Worm (Caenorhabditis elegans) whole organism, L1 larva: ENCODE results near the gene F22E5.1.
"Not testable (repeated sequence)": the region's sequence is repeated elsewhere in the genome, so short reads cannot be mapped to it uniquely, and the experiment has no call there.

Source experiments
- C16A3.4 ChIP-seq: fragments of 150-350 bp; optimal IDR thresholded peaks from 2 replicates; lab custom pipeline; 2014; ENCODE audit warnings: missing biosample characterization, missing genetic modification characterization
- C34B4.2 ChIP-seq: sonication (generic microtip); optimal IDR thresholded peaks from 2 replicates; lab custom pipeline; 2017; ENCODE audit warnings: mild to moderate bottlenecking, missing genetic modification characterization, missing compliant biosample characterization
- aly-2 ChIP-seq: fragments of 150-350 bp; optimal IDR thresholded peaks from 2 replicates; lab custom pipeline; 2014; ENCODE audit warnings: missing biosample characterization, missing genetic modification characterization
- ceh-63 ChIP-seq: fragments of 200-800 bp; sonication (Bioruptor generic); optimal IDR thresholded peaks from 2 replicates; lab custom pipeline; 2018; ENCODE audit warnings: mild to moderate bottlenecking, missing genetic modification characterization, missing compliant biosample characterization
- ceh-8 ChIP-seq: fragments of 200-800 bp; sonication (Bioruptor generic); optimal IDR thresholded peaks from 2 replicates; lab custom pipeline; 2018; ENCODE audit warnings: mild to moderate bottlenecking, missing genetic modification characterization, moderate library complexity, missing compliant biosample characterization
- ceh-90 ChIP-seq: sonication (generic microtip); optimal IDR thresholded peaks from 2 replicates; lab custom pipeline; 2016; ENCODE audit warnings: missing genetic modification characterization, missing compliant biosample characterization
- ces-1 ChIP-seq: fragments of 150-350 bp; optimal IDR thresholded peaks from 2 replicates; lab custom pipeline; 2014; ENCODE audit warnings: missing biosample characterization, missing genetic modification reagents, missing genetic modification characterization
- efl-1 ChIP-seq, 4 experiments: fragments of 150-350 bp; optimal IDR thresholded peaks in 3 of 4; peaks in 1 of 4; 1 replicate in 1 of 4; 2 replicates in 3 of 4; lab custom pipeline; 2014; ENCODE audit warnings: missing biosample characterization in 2 of 4, missing genetic modification characterization in 2 of 4, missing genetic modification reagents in 2 of 4
- egl-13 ChIP-seq: sonication (generic microtip); optimal IDR thresholded peaks from 2 replicates; lab custom pipeline; 2016; ENCODE audit warnings: missing genotype, missing genetic modification reagents, missing genetic modification characterization, missing compliant biosample characterization
- elt-3 ChIP-seq, 6 experiments: fragments of 150-350 bp in 1 of 6; sonication (generic microtip); optimal IDR thresholded peaks; 2 replicates each; lab custom pipeline; 2017 to 2018; ENCODE audit warnings: missing biosample characterization in 6 of 6, missing genetic modification characterization in 6 of 6, inconsistent platforms in 1 of 6
- fkh-4 ChIP-seq: sonication (generic microtip); optimal IDR thresholded peaks from 2 replicates; lab custom pipeline; 2016; ENCODE audit warnings: missing compliant biosample characterization, missing genetic modification characterization, borderline replicate concordance
- fkh-8 ChIP-seq: sonication (generic microtip); optimal IDR thresholded peaks from 2 replicates; lab custom pipeline; 2016; ENCODE audit warnings: mild to moderate bottlenecking, missing genetic modification characterization, missing compliant biosample characterization
- fos-1 ChIP-seq: fragments of 150-350 bp; optimal IDR thresholded peaks from 2 replicates; lab custom pipeline; 2014; ENCODE audit warnings: missing biosample characterization, missing genetic modification characterization
- hpl-2 ChIP-seq: fragments of 150-350 bp; optimal IDR thresholded peaks from 2 replicates; lab custom pipeline; 2014; ENCODE audit warnings: missing biosample characterization, missing genetic modification reagents, missing genetic modification characterization
- isw-1 ChIP-seq: fragments of 200-800 bp; sonication (Bioruptor generic); IDR thresholded peaks from 2 replicates; pipeline ENCODE4 v1.3.6; 2022; ENCODE audit warnings: missing genetic modification characterization, missing compliant biosample characterization
- lir-3 ChIP-seq: sonication (generic microtip); optimal IDR thresholded peaks from 2 replicates; lab custom pipeline; 2016; ENCODE audit warnings: mild to moderate bottlenecking, missing genetic modification characterization, moderate library complexity, missing compliant biosample characterization; ENCODE audit not compliant: poor library complexity
- mab-9 ChIP-seq: fragments of 200-800 bp; sonication (Bioruptor generic); IDR thresholded peaks from 2 replicates; pipeline ENCODE4 v1.3.6; 2022; ENCODE audit warnings: missing genetic modification reagents, missing genetic modification characterization, missing compliant biosample characterization
- mdl-1 ChIP-seq, 2 experiments: fragments of 150-350 bp; optimal IDR thresholded peaks; 2 replicates each; lab custom pipeline; 2014 to 2017; ENCODE audit warnings: missing biosample characterization in 2 of 2, missing genetic modification characterization in 2 of 2, inconsistent platforms in 1 of 2
- mep-1 ChIP-seq: fragments of 150-350 bp; optimal IDR thresholded peaks from 2 replicates; lab custom pipeline; 2014; ENCODE audit warnings: missing biosample characterization, missing genetic modification characterization
- nhr-12 ChIP-seq: sonication (generic microtip); optimal IDR thresholded peaks from 2 replicates; lab custom pipeline; 2017; ENCODE audit warnings: missing biosample characterization, missing genetic modification characterization
- nhr-237 ChIP-seq: fragments of 150-350 bp; optimal IDR thresholded peaks from 2 replicates; lab custom pipeline; 2014; ENCODE audit warnings: missing biosample characterization, missing genetic modification characterization
- nhr-47 ChIP-seq: sonication (generic microtip); optimal IDR thresholded peaks from 2 replicates; lab custom pipeline; 2016; ENCODE audit warnings: mild to moderate bottlenecking, missing genetic modification characterization, moderate library complexity, missing compliant biosample characterization
- nhr-85 ChIP-seq: sonication (generic microtip); peaks from one replicate; lab custom pipeline; 2016; ENCODE audit warnings: missing genetic modification characterization, inconsistent platforms, missing compliant biosample characterization
- rnt-1 ChIP-seq: sonication (generic microtip); optimal IDR thresholded peaks from 2 replicates; lab custom pipeline; 2016; ENCODE audit warnings: mild to moderate bottlenecking, missing genetic modification characterization, moderate library complexity, missing compliant biosample characterization
- snu-23 ChIP-seq: sonication (generic microtip); optimal IDR thresholded peaks from 2 replicates; lab custom pipeline; 2016; ENCODE audit warnings: missing genetic modification characterization, missing compliant biosample characterization
- sptf-1 ChIP-seq: fragments of 150-350 bp; optimal IDR thresholded peaks from 2 replicates; lab custom pipeline; 2014; ENCODE audit warnings: missing biosample characterization, missing genetic modification characterization
- sup-37 ChIP-seq: fragments of 200-800 bp; sonication (Bioruptor generic); optimal IDR thresholded peaks from 2 replicates; lab custom pipeline; 2018; ENCODE audit warnings: mild to moderate bottlenecking, missing genetic modification characterization, missing compliant biosample characterization
- tbx-2 ChIP-seq: sonication (generic microtip); optimal IDR thresholded peaks from 2 replicates; lab custom pipeline; 2016; ENCODE audit warnings: missing genetic modification characterization, missing compliant biosample characterization
- unc-30 ChIP-seq: sonication (generic microtip); optimal IDR thresholded peaks from 2 replicates; lab custom pipeline; 2017; ENCODE audit warnings: missing biosample characterization, missing genetic modification characterization
- unc-98 ChIP-seq: fragments of 200-800 bp; sonication (Bioruptor generic); IDR thresholded peaks from 2 replicates; pipeline ENCODE4 v1.3.6; 2022; ENCODE audit warnings: missing genetic modification characterization, missing compliant biosample characterization
- vab-15 ChIP-seq: sonication (generic microtip); optimal IDR thresholded peaks from 2 replicates; lab custom pipeline; 2017; ENCODE audit warnings: missing genotype, mild to moderate bottlenecking, missing genetic modification characterization, missing compliant biosample characterization
- ztf-4 ChIP-seq: fragments of 150-350 bp; optimal IDR thresholded peaks from 2 replicates; lab custom pipeline; 2014; ENCODE audit warnings: missing biosample characterization, missing genetic modification characterization

The F22E5.1 gene

DNA sequence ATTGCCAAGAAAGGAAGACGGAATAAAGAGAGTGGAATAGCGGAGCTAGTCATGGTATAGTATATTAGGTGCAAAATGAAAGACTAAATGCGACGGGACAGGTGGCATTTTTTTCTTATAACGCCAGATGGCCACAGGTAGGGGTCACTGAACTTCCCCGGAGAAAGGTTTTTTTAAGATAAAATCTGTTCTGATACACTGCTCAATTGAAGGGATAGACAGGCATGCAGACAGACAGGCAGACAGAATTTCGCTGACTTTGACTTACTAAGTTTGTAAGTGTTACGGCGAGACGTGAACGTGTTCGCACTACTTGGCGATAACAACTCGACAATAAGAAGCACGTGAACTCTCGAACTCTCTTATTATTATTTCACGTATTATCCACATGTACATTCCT lies at the start of gene F22E5.1, which contains the start of gene F22E5.20:
TSS of gene F22E5.1 (plus strand) at position 242 of the 400 bp plus-strand sequence.
TSS of gene F22E5.20 (minus strand) at position 101 of the 400 bp plus-strand sequence.
- not testable (repeated sequence) for TF ChIP-seq elt-3 (tag; optimal IDR thresholded peaks at IDR 0.05; lab: Kevin White, UChicago); ceh-8 (GFP tag; lab: Kevin White, UChicago); C16A3.4 (tag; lab: Kevin White, UChicago)

DNA sequence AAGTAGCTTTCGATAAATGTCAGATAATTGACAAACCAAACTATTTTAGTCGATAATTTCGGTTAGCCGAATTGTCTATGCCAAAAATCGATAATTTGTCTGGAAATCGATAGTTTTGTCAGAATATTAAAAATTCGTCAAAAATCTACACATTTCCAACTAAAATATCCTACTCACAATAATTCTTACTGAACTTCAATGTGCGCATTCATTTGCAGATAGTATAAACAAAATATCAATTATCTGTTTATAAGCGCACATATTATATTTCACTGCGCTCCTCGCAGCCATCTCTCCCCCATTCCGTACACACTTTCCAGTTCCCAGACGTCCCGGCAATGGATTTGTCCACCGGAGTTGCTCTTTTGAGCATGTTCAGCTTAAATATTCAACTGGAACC lies 48.8 kb upstream of the F22E5.1 start, which contains the start of gene lgc-28:
TSS of gene lgc-28 (plus strand) at position 301 of the 400 bp plus-strand sequence.
- TF ChIP-seq unc-98 (GFP tag; lab: Robert Waterston, UW) (no peak), aly-2 (tag; lab: Kevin White, UChicago) (no peak), C34B4.2 (tag; lab: Kevin White, UChicago) (no peak), unc-30 (no peak), rnt-1 (tag; lab: Kevin White, UChicago) (no peak), ceh-90 (tag; lab: Kevin White, UChicago) (no peak), nhr-12 (tag; lab: Kevin White, UChicago) (no peak), nhr-85 (no peak), mab-9 (no peak), fkh-8 (no peak)

DNA sequence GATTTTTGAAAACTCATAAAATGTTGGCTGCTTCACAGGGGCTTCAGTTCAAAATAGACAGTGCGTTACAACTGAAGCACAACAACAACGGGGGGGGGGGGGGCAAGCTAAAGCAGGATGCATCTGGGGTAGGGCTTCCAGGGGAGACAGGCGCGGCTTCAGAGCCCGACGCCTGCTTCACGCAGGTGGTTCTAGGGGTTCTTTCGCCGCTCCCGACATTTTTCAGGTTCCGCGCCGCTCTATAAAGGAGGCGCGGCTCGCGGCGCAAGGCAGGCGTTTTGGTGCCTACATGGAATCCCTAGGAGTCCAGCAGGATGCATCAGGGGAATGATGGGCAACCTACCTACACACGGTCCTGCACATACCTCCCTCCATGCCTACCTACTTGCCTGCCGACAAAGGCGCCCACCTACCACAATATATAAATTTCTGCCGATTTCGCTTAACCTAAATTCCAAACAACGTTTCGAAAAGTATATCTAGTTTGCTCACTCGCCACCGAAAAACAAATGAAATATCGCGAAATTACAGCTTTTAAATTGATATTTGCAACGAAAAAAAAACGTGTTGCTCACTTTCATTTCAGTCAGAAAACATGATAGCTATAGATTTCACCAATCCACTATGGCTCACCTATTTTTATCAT lies 46.3 kb upstream of the F22E5.1 start, which contains the start of gene sri-71:
TSS of gene sri-71 (plus strand) at position 596 of the 646 bp plus-strand sequence.
- no peak for TF ChIP-seq efl-1 (optimal IDR thresholded peaks at IDR 0.05; lab: Kevin White, UChicago)
- TF ChIP-seq efl-1 (GFP tag; optimal IDR thresholded peaks at IDR 0.05 in 1 of 2; lab: Kevin White, UChicago): peak in 1 of 2 experiments; percentile 60
- TF ChIP-seq ztf-4 (tag; lab: Kevin White, UChicago): no peak

DNA sequence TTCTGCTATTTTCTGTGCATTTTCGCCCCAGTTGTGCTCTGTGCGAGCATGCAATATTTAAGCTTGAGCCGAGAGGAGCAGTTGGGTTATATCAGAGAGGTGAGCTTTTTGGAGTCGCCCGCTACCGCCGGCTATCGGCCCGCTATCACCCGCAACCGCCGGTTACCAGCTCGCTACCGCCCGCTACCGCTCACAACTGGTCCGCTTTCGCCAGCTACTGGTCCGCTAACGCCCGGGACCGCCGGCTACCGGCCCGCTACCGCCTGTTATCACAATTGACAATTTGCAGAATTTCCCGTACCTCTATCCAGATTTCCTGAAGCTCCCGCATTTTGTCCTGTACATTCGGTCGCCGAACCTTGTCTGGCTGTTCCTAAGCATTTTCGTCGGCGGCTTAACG lies 45.2 kb upstream of the F22E5.1 start:
- TF ChIP-seq fos-1 (tag; lab: Kevin White, UChicago) (no peak), isw-1 (GFP tag; lab: Robert Waterston, UW) (no peak), mep-1 (tag; lab: Kevin White, UChicago) (no peak), fkh-4 (no peak), lir-3 (tag; lab: Kevin White, UChicago) (no peak), hpl-2 (no peak), sptf-1 (tag; lab: Kevin White, UChicago) (no peak), snu-23 (GFP tag; lab: Kevin White, UChicago) (no peak), ces-1 (GFP tag; lab: Kevin White, UChicago) (no peak), egl-13 (tag; lab: Kevin White, UChicago) (no peak), nhr-237 (tag; lab: Kevin White, UChicago) (no peak), mdl-1 (tag; optimal IDR thresholded peaks at IDR 0.05; lab: Kevin White, UChicago) (no peak), nhr-47 (tag; lab: Kevin White, UChicago) (no peak), rnt-1 (tag; lab: Kevin White, UChicago) (no peak), ceh-63 (GFP tag; lab: Kevin White, UChicago) (no peak), sup-37 (GFP tag; lab: Kevin White, UChicago) (no peak)

DNA sequence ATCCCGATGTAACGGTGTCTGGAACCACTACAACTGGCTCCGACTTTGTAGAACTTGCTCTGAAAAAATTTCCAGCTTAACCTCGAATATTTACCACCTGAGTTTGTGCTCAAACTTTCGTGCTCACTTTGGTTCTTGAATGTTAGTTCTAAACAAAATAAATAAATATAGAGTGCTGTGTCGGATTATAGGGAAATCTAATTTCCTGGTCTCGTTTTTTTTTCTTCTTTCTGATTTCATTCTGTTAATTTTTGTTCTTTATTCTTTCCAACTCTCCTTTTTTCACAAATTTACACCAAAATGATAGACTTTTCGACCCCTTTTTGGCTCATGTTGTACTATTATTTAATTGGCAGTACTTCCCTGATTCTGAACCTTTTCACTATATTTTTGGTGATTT lies 44.3 kb upstream of the F22E5.1 start, which contains the start of gene sri-37:
TSS of gene sri-37 (plus strand) at position 301 of the 400 bp plus-strand sequence.
- TF ChIP-seq C34B4.2 (tag; lab: Kevin White, UChicago) (no peak), vab-15 (tag; lab: Kevin White, UChicago) (no peak), tbx-2 (tag; lab: Kevin White, UChicago) (no peak)
